Worm (Caenorhabditis elegans) whole organism, L4/young adult: ENCODE measurements around the gene atn-1.

Experiments
- W03F9.2 ChIP-seq: fragments of 150-350 bp; optimal IDR thresholded peaks from 2 replicates; lab custom pipeline; 2014; ENCODE audit warnings: missing biosample characterization, missing genetic modification characterization
- dao-5 ChIP-seq: sonication (generic microtip); optimal IDR thresholded peaks from 2 replicates; lab custom pipeline; 2016; ENCODE audit warnings: missing genotype, missing genetic modification characterization, moderate library complexity, missing compliant biosample characterization
- him-1 ChIP-seq: sonication (generic microtip); optimal IDR thresholded peaks from 2 replicates; lab custom pipeline; 2016; ENCODE audit warnings: missing genotype, missing genetic modification reagents, missing genetic modification characterization, missing compliant biosample characterization

ce11 chrV:12475360-12475759, 2.9 kb upstream of the atn-1 start:
- no peak for TF ChIP-seq W03F9.2 (tag; lab: Kevin White, UChicago)
- no peak for TF ChIP-seq dao-5 (tag; lab: Kevin White, UChicago)
- no peak for TF ChIP-seq him-1 (tag; lab: Kevin White, UChicago)
